Worm (Caenorhabditis elegans) whole organism, early embryonic: Measurements from ENCODE around the gene srw-136.

Experiments used
- B0310.2 ChIP-seq: sonication (generic microtip); optimal IDR thresholded peaks from 2 replicates; lab custom pipeline; 2016; ENCODE audit warnings: mild to moderate bottlenecking, missing genetic modification characterization, missing compliant biosample characterization
- F13C5.2 ChIP-seq: sonication (generic microtip); optimal IDR thresholded peaks from 2 replicates; lab custom pipeline; 2017; ENCODE audit warnings: mild to moderate bottlenecking, missing genetic modification characterization, inconsistent platforms, missing compliant biosample characterization
- aly-1 ChIP-seq: sonication (generic microtip); optimal IDR thresholded peaks from 2 replicates; lab custom pipeline; 2016; ENCODE audit warnings: missing genetic modification characterization, missing compliant biosample characterization
- ama-1 ChIP-seq: fragments of 150-350 bp; optimal IDR thresholded peaks from 2 replicates; lab custom pipeline; 2014
- ceh-13 ChIP-seq: fragments of 200-800 bp; sonication (Bioruptor generic); optimal IDR thresholded peaks from 2 replicates; lab custom pipeline; 2018; ENCODE audit warnings: mild to moderate bottlenecking, missing genetic modification characterization, missing compliant biosample characterization
- ceh-36 ChIP-seq: sonication (generic microtip); optimal IDR thresholded peaks from 2 replicates; lab custom pipeline; 2016; ENCODE audit warnings: missing genetic modification characterization, inconsistent platforms, missing compliant biosample characterization
- ets-7 ChIP-seq: sonication (generic microtip); optimal IDR thresholded peaks from 2 replicates; lab custom pipeline; 2016; ENCODE audit warnings: missing genotype, missing genetic modification characterization, missing compliant biosample characterization
- flt-1 ChIP-seq: fragments of 200-800 bp; sonication (Bioruptor generic); IDR thresholded peaks from 2 replicates; pipeline ENCODE4 v1.3.6; 2022; ENCODE audit warnings: missing genetic modification characterization, missing compliant biosample characterization
- hmbx-1 ChIP-seq: sonication (generic microtip); optimal IDR thresholded peaks from 2 replicates; lab custom pipeline; 2016; ENCODE audit warnings: mild to moderate bottlenecking, missing genetic modification characterization, missing compliant biosample characterization
- hmg-4 ChIP-seq: fragments of 200-800 bp; sonication (Bioruptor generic); optimal IDR thresholded peaks from 2 replicates; lab custom pipeline; 2018; ENCODE audit warnings: mild to moderate bottlenecking, missing genetic modification characterization, missing compliant biosample characterization
- hnd-1 ChIP-seq: sonication (generic microtip); optimal IDR thresholded peaks from 2 replicates; lab custom pipeline; 2016; ENCODE audit warnings: missing genetic modification characterization, missing compliant biosample characterization
- pes-1 ChIP-seq: fragments of 200-800 bp; sonication (Bioruptor generic); IDR thresholded peaks from 2 replicates; pipeline ENCODE4 v1.3.6; 2022; ENCODE audit warnings: missing genetic modification reagents, missing genetic modification characterization, missing compliant biosample characterization
- scrt-1 ChIP-seq: fragments of 200-800 bp; sonication (Bioruptor generic); IDR thresholded peaks from 2 replicates; pipeline ENCODE4 v1.3.6; 2022; ENCODE audit warnings: missing genetic modification characterization, missing compliant biosample characterization
- sea-1 ChIP-seq: fragments of 200-800 bp; sonication (Bioruptor generic); conservative IDR thresholded peaks from 2 replicates; pipeline ENCODE4 v1.3.6; 2022; ENCODE audit warnings: missing genetic modification characterization, missing compliant biosample characterization
- tbx-11 ChIP-seq: fragments of 200-800 bp; sonication (Bioruptor generic); IDR thresholded peaks from 2 replicates; pipeline ENCODE4 v1.3.6; 2022; ENCODE audit warnings: missing genetic modification characterization, missing compliant biosample characterization
- tbx-37 ChIP-seq: fragments of 200-800 bp; sonication (Bioruptor generic); conservative IDR thresholded peaks from 2 replicates; pipeline ENCODE4 v1.3.6; 2022; ENCODE audit warnings: missing genetic modification reagents, missing genetic modification characterization, missing compliant biosample characterization
- tra-4 ChIP-seq: sonication (generic microtip); optimal IDR thresholded peaks from 2 replicates; lab custom pipeline; 2017; ENCODE audit warnings: missing genetic modification characterization, missing compliant biosample characterization

srw-136 gene

DNA sequence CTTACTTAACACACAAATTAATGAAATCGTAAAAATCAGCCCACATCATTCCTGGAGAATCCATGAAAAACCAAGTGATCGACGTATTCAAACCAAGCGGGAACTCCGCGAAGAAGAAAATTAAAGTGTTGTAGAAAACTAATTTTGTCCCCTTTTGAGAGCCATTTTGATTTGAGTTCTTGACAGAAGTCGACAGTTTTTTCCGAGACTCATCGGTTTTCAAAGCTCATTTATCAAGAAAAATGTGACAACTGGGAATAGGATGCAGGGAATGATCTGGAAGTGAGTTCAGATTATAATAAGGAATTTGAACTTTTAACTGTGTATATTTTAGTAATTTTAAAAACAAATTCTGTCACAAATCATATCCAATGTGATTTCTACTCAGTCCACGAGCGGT is 1.0 kb upstream of the srw-136 start, which contains the start of gene srw-135:
Gene srw-135, minus strand, starts transcription at position 101 of the 400 bp plus-strand sequence.
- TF ChIP-seq B0310.2 = no peak
- TF ChIP-seq aly-1 = no peak
- no peak for TF ChIP-seq F13C5.2 (tag; lab: Kevin White, UChicago)
- no peak for TF ChIP-seq flt-1
- TF ChIP-seq tra-4 (tag; lab: Kevin White, UChicago) = no peak
- no peak for TF ChIP-seq ceh-13 (GFP tag; lab: Kevin White, UChicago)
- no peak for TF ChIP-seq ets-7 (tag; lab: Kevin White, UChicago)
- TF ChIP-seq sea-1 (GFP tag; lab: Robert Waterston, UW) = no peak
- no peak for TF ChIP-seq hmg-4
- TF ChIP-seq ceh-36 = no peak
- no peak for TF ChIP-seq pes-1 (GFP tag; lab: Robert Waterston, UW)
- TF ChIP-seq hnd-1 (tag; lab: Kevin White, UChicago) = no peak
- no peak for TF ChIP-seq tbx-11 (GFP tag; lab: Robert Waterston, UW)
- no peak for TF ChIP-seq scrt-1 (GFP tag; lab: Robert Waterston, UW)
- TF ChIP-seq hmbx-1 (tag; lab: Kevin White, UChicago) = no peak

DNA sequence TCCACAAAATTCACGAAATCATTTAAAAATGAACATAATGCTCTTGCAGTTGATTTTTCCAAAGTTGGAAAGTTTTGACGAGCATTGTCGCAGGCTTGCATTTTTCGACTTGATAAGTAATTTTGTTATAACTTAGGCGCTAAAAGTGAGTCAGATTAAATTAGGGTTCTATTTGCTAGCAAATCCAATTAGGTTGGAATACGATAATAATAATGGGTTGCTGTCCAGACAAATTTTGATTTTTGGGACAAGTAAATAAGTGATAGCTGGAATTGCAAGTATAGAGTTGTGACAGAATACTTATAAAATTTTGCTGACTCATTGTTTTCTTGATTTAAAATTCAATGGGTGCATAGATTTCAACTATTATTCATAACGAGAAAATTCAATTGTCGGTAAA is 4.4 kb downstream of the srw-136 start, which contains the start of gene srw-112:
Gene srw-112, minus strand, starts transcription at position 101 of the 400 bp plus-strand sequence.
- TF ChIP-seq tbx-11 (GFP tag; lab: Robert Waterston, UW) = no peak
- TF ChIP-seq flt-1 = no peak
- TF ChIP-seq sea-1 (GFP tag; lab: Robert Waterston, UW) = no peak
- no peak for TF ChIP-seq hmg-4

DNA sequence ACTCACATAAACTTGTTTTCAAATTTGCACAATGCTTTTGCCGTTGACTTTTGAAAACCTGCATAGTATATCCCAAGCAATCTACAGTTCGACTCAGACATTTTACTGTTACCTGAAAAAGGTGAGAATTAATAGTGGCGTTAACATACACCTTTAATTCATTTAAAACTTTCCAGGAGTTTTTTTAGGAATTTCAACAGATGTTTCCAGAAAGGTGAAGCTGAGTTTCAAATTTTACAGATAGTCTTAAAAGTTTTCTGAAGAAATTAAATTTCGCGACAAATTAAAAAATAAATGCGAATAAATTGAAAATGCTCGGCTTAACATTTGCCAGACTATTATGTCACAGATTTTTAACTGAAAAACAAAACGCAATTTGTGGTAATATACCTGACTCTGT is 10.6 kb downstream of the srw-136 start, which contains the start of gene srw-119:
Gene srw-119, minus strand, starts transcription at position 101 of the 400 bp plus-strand sequence.
- TF ChIP-seq sea-1 (GFP tag; lab: Robert Waterston, UW) (no peak), tra-4 (tag; lab: Kevin White, UChicago) (no peak), tbx-37 (no peak), aly-1 (no peak), scrt-1 (GFP tag; lab: Robert Waterston, UW) (no peak), B0310.2 (no peak), hnd-1 (tag; lab: Kevin White, UChicago) (no peak), ceh-13 (GFP tag; lab: Kevin White, UChicago) (no peak), hmg-4 (no peak), ets-7 (tag; lab: Kevin White, UChicago) (no peak), pes-1 (GFP tag; lab: Robert Waterston, UW) (no peak), flt-1 (no peak), F13C5.2 (tag; lab: Kevin White, UChicago) (no peak), ceh-36 (no peak), tbx-11 (GFP tag; lab: Robert Waterston, UW) (no peak), ama-1 (lab: Kevin White, UChicago) (no peak), hmbx-1 (tag; lab: Kevin White, UChicago) (no peak)

DNA sequence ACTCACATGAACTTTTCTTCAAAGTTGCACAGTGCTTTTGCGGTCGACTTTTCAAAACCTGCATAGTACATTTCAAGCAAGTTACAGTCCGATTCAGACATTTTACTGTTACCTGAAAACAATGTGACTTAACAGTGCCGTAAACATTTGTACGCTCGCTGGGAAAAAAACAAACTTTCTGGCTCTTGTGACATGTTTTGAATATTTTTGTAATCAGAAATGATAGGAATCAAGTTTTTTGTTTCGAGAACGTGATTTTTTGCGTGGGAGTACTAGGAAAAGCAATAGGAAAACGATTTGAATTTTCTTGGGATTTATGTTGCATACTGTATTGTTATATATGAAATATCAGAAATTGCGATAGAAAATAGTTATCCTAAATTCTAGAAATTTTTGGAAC is 14.3 kb downstream of the srw-136 start, which contains the start of gene srw-120:
Gene srw-120, minus strand, starts transcription at position 101 of the 400 bp plus-strand sequence.
- no peak for TF ChIP-seq hmbx-1 (tag; lab: Kevin White, UChicago)
- no peak for TF ChIP-seq flt-1
- no peak for TF ChIP-seq F13C5.2 (tag; lab: Kevin White, UChicago)
- no peak for TF ChIP-seq ama-1 (lab: Kevin White, UChicago)
- no peak for TF ChIP-seq tbx-37
- no peak for TF ChIP-seq pes-1 (GFP tag; lab: Robert Waterston, UW)
- no peak for TF ChIP-seq B0310.2
- TF ChIP-seq ets-7 (tag; lab: Kevin White, UChicago) = no peak
- no peak for TF ChIP-seq ceh-36

DNA sequence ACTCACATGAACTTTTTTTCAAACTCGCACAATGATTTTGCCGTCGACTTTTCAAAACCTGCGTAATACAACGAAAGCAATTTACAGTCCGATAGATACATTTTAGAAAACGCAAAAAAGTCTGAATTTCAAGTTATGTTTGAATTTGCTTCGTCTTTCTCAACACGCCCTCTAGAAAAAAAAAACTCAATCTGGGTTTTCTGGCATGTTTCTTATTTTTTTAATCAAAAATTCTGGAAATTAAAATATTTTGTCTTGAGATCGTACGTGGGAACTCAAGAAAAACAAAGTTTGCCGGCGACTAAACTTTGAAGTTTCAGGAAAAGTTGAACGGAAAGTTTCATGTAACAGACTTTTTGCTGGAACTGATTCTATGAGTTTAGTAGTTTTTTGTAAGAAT is 16.6 kb downstream of the srw-136 start, which contains the start of gene srw-115:
Gene srw-115, minus strand, starts transcription at position 101 of the 400 bp plus-strand sequence.
- TF ChIP-seq ceh-13 (GFP tag; lab: Kevin White, UChicago) (no peak), tra-4 (tag; lab: Kevin White, UChicago) (no peak), scrt-1 (GFP tag; lab: Robert Waterston, UW) (no peak), hmg-4 (no peak), ets-7 (tag; lab: Kevin White, UChicago) (no peak), tbx-37 (no peak), aly-1 (no peak), tbx-11 (GFP tag; lab: Robert Waterston, UW) (no peak), B0310.2 (no peak)

DNA sequence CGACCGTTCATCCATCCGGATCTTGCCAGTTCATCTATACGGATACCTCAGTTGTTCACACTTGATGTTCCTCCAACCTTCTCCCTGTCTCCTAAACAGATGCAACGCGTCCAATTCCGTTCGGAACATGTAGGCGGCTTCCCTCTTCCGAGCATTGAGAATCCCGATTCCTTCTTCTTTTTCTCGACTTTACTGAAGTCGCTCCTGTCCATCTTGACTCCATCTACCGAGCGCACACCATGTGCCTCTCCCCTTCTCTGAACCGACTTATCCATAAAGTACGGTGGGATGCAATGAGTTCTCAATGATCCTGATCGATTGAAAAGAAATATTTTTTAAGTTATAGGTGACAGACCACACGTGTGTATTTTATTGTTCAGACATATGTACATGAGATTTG is 18.3 kb downstream of the srw-136 start:
- TF ChIP-seq flt-1 (no peak), tra-4 (tag; lab: Kevin White, UChicago) (no peak), ets-7 (tag; lab: Kevin White, UChicago) (no peak), pes-1 (GFP tag; lab: Robert Waterston, UW) (no peak), F13C5.2 (tag; lab: Kevin White, UChicago) (no peak), hmbx-1 (tag; lab: Kevin White, UChicago) (no peak), sea-1 (GFP tag; lab: Robert Waterston, UW) (no peak), ama-1 (lab: Kevin White, UChicago) (no peak), tbx-37 (no peak), tbx-11 (GFP tag; lab: Robert Waterston, UW) (no peak), ceh-36 (no peak), hnd-1 (tag; lab: Kevin White, UChicago) (no peak), ceh-13 (GFP tag; lab: Kevin White, UChicago) (no peak), hmg-4 (no peak), scrt-1 (GFP tag; lab: Robert Waterston, UW) (no peak), B0310.2 (no peak), aly-1 (no peak)

DNA sequence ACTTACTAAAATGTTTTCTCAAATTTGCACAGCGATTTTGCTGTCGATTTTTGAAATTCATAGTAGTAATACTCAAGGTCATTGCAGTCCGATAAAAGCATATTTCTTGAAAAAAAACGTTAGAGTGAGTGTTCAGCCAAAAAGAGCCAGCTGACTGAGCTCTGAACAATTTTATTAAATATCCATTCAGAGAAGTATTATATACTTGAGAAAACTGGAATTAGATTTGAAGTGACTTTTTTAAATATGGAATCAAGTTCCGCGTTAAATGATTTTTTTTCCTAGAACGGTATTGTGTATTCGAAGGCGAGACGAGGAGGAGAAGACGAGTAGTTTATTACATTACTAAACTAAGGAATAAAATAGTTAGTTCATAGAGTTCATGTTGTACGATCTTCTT is 18.9 kb downstream of the srw-136 start, which contains the start of gene srw-121:
Gene srw-121, minus strand, starts transcription at position 101 of the 400 bp plus-strand sequence.
- TF ChIP-seq ceh-36 (no peak), ets-7 (tag; lab: Kevin White, UChicago) (no peak), tra-4 (tag; lab: Kevin White, UChicago) (no peak), hnd-1 (tag; lab: Kevin White, UChicago) (no peak), ama-1 (lab: Kevin White, UChicago) (no peak), tbx-37 (no peak), aly-1 (no peak), pes-1 (GFP tag; lab: Robert Waterston, UW) (no peak), hmg-4 (no peak), tbx-11 (GFP tag; lab: Robert Waterston, UW) (no peak), scrt-1 (GFP tag; lab: Robert Waterston, UW) (no peak), sea-1 (GFP tag; lab: Robert Waterston, UW) (no peak), flt-1 (no peak), hmbx-1 (tag; lab: Kevin White, UChicago) (no peak), B0310.2 (no peak), F13C5.2 (tag; lab: Kevin White, UChicago) (no peak), ceh-13 (GFP tag; lab: Kevin White, UChicago) (no peak)
